Fruit fly (Drosophila melanogaster) whole organism, pupa: ENCODE measurements around the gene Gr10b.

Source experiments
- CG10348 ChIP-seq: fragments of 200-800 bp; sonication (Bioruptor generic); IDR thresholded peaks from 2 replicates; pipeline ENCODE4 v1.3.6; 2022; ENCODE audit warnings: missing biosample characterization, missing genetic modification characterization
- CG13204 ChIP-seq: fragments of 200-800 bp; sonication (Bioruptor generic); optimal IDR thresholded peaks from 2 replicates; lab custom pipeline; 2018; ENCODE audit warnings: missing biosample characterization, mild to moderate bottlenecking, missing genetic modification characterization, moderate library complexity
- CG32121 ChIP-seq: fragments of 200-800 bp; sonication (Bioruptor generic); IDR thresholded peaks from 2 replicates; pipeline ENCODE4 v1.3.6; 2022; ENCODE audit warnings: missing biosample characterization, missing genetic modification characterization
- CG8301 ChIP-seq: fragments of 200-800 bp; sonication (Bioruptor generic); optimal IDR thresholded peaks from 2 replicates; lab custom pipeline; 2018; ENCODE audit warnings: missing biosample characterization, mild to moderate bottlenecking, missing genetic modification characterization
- Pif1B ChIP-seq: fragments of 200-800 bp; sonication (Bioruptor generic); optimal IDR thresholded peaks from 3 replicates; lab custom pipeline; 2016; ENCODE audit warnings: missing biosample characterization, missing genetic modification characterization
- rn ChIP-seq: fragments of 200-800 bp; sonication (Bioruptor generic); IDR thresholded peaks from 2 replicates; pipeline ENCODE4 v1.3.6; 2022; ENCODE audit warnings: missing biosample characterization, missing genetic modification characterization

DNA sequence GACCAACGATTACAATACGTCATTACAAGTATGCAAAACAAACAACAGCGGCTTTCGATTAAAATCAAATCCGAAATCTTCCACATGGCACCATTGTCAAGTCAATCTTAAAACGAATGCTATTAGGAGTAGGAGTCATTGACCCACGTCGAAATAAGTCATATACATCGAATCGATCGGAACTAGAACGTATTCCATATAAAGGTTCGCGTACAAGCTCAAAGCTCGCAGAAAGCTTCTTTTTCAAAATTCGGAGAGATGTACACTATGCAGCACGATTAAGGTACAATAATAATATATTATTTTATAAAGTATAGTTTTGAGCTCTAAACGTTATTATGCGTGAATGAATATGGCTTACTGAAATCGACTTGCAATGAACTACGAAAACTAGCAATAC is 20.9 kb upstream of the Gr10b start:
- no peak for TF ChIP-seq Pif1B (GFP tag; lab: Kevin White, UChicago)
- no peak for TF ChIP-seq rn (GFP tag; lab: Robert Waterston, UW)
- TF ChIP-seq CG8301 (tag; lab: Kevin White, UChicago) = no peak
- no peak for TF ChIP-seq CG13204 (GFP tag; lab: Kevin White, UChicago)
- no peak for TF ChIP-seq CG32121 (GFP tag; lab: Robert Waterston, UW)
- no peak for TF ChIP-seq CG10348 (GFP tag; lab: Robert Waterston, UW)
